Worm (Caenorhabditis elegans) whole organism, L3 larva: ENCODE results near the gene T20G5.13.

Source experiments
- ama-1 ChIP-seq: fragments of 150-350 bp; optimal IDR thresholded peaks from 2 replicates; lab custom pipeline; 2018
- egl-27 ChIP-seq: sonication (generic microtip); optimal IDR thresholded peaks from 4 replicates; lab custom pipeline; 2017; ENCODE audit warnings: missing biosample characterization, missing genetic modification reagents, missing genetic modification characterization
- jun-1 ChIP-seq: fragments of 150-350 bp; optimal IDR thresholded peaks from 2 replicates; lab custom pipeline; 2014; ENCODE audit warnings: missing biosample characterization, missing genetic modification reagents, missing genetic modification characterization
- nhr-28 ChIP-seq: fragments of 150-350 bp; optimal IDR thresholded peaks from 2 replicates; lab custom pipeline; 2014; ENCODE audit warnings: missing biosample characterization, missing genetic modification characterization
- pha-4 ChIP-seq: fragments of 150-350 bp; optimal IDR thresholded peaks from 2 replicates; lab custom pipeline; 2014; ENCODE audit warnings: missing biosample characterization, missing genetic modification reagents, missing genetic modification characterization
- ztf-11 ChIP-seq: fragments of 150-350 bp; optimal IDR thresholded peaks from 2 replicates; lab custom pipeline; 2014; ENCODE audit warnings: missing biosample characterization, missing genetic modification characterization

DNA sequence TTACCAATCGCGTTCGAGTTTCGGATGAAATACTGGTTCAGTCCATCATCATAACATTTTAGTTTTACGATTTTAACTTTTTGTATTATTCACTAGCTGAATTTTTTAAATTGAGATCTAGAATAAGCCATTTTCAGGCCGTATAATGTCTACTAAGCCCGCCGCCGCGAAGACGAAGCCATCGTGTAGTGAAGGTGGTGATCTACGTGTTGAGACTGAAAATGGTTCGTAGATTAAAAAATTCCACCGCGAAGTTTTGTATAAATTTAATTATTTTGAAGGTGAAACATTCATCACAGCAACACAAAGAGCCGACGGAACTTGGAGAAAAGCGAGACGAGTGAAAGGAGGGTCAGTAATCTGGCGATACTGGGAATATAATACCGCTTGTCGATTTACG is 8.6 kb upstream of the T20G5.13 start, which contains the start of gene T20G5.9:
- no peak for TF ChIP-seq pha-4 (tag; lab: Kevin White, UChicago)
- TF ChIP-seq jun-1, result no peak
- no peak for TF ChIP-seq egl-27 (tag; lab: Kevin White, UChicago)
- TF ChIP-seq ama-1, result peak; percentile 33
- TF ChIP-seq nhr-28 (tag; lab: Kevin White, UChicago), result no peak
- TF ChIP-seq ztf-11, result no peak
